Fruit fly (Drosophila melanogaster) whole organism, adult: ENCODE measurements around the gene CG5151.

Experiments
- CG11617 ChIP-seq: fragments of 200-800 bp; sonication (Bioruptor generic); optimal IDR thresholded peaks from 2 replicates; lab custom pipeline; 2017; ENCODE audit warnings: mild to moderate bottlenecking, missing biosample characterization, missing genetic modification reagents, missing genetic modification characterization
- CG12768 ChIP-seq: fragments of 200-800 bp; sonication (Bioruptor generic); optimal IDR thresholded peaks from 2 replicates; lab custom pipeline; 2017; ENCODE audit warnings: missing biosample characterization, missing genetic modification characterization, mild to moderate bottlenecking, moderate library complexity, missing genetic modification reagents
- CG14711 ChIP-seq: fragments of 200-800 bp; sonication (Bioruptor generic); optimal IDR thresholded peaks from 2 replicates; lab custom pipeline; 2018; ENCODE audit warnings: missing biosample characterization, mild to moderate bottlenecking, missing genetic modification characterization, moderate library complexity
- CG1620 ChIP-seq: fragments of 200-800 bp; sonication (Bioruptor generic); optimal IDR thresholded peaks from 2 replicates; lab custom pipeline; 2016; ENCODE audit warnings: missing biosample characterization, missing genetic modification characterization
- CG33017 ChIP-seq: fragments of 200-800 bp; sonication (Bioruptor generic); optimal IDR thresholded peaks from 2 replicates; lab custom pipeline; 2018; ENCODE audit warnings: missing biosample characterization, mild to moderate bottlenecking, missing genetic modification characterization, moderate library complexity
- CG5204 ChIP-seq: fragments of 200-800 bp; sonication (Bioruptor generic); optimal IDR thresholded peaks from 2 replicates; lab custom pipeline; 2016; ENCODE audit warnings: missing biosample characterization, missing genetic modification characterization
- CG7045 ChIP-seq: fragments of 200-800 bp; sonication (Bioruptor generic); optimal IDR thresholded peaks from 2 replicates; lab custom pipeline; 2017; ENCODE audit warnings: missing biosample characterization, mild to moderate bottlenecking, missing genetic modification characterization
- CG7101 ChIP-seq: fragments of 200-800 bp; sonication (Bioruptor generic); optimal IDR thresholded peaks from 2 replicates; lab custom pipeline; 2018; ENCODE audit warnings: missing biosample characterization, mild to moderate bottlenecking, missing genetic modification characterization, moderate library complexity
- Clk ChIP-seq: fragments of 200-800 bp; sonication (Bioruptor generic); optimal IDR thresholded peaks from 2 replicates; lab custom pipeline; 2017; ENCODE audit warnings: missing biosample characterization, missing genetic modification characterization
- Crg-1 ChIP-seq: fragments of 200-800 bp; sonication (Bioruptor generic); optimal IDR thresholded peaks from 2 replicates; lab custom pipeline; 2016; ENCODE audit warnings: missing biosample characterization, missing genetic modification characterization
- Hr96 ChIP-seq: fragments of 200-800 bp; sonication (Bioruptor generic); optimal IDR thresholded peaks from 2 replicates; lab custom pipeline; 2016; ENCODE audit warnings: missing biosample characterization, missing genetic modification characterization
- Mnt ChIP-seq: fragments of 200-800 bp; sonication (Bioruptor generic); optimal IDR thresholded peaks from 2 replicates; lab custom pipeline; 2016; ENCODE audit warnings: missing biosample characterization, mild to moderate bottlenecking, missing genetic modification characterization
- bab1 ChIP-seq: fragments of 200-800 bp; sonication (Bioruptor generic); optimal IDR thresholded peaks from 3 replicates; lab custom pipeline; 2019; ENCODE audit warnings: missing biosample characterization, mild to moderate bottlenecking, missing genetic modification characterization, moderate library complexity
- cic ChIP-seq: fragments of 200-800 bp; sonication (Bioruptor generic); optimal IDR thresholded peaks from 2 replicates; lab custom pipeline; 2017; ENCODE audit warnings: missing biosample characterization, mild to moderate bottlenecking, missing genetic modification characterization, moderate library complexity
- cnc ChIP-seq, 2 experiments: fragments of >200 bp; optimal IDR thresholded peaks; 2 replicates each; lab custom pipeline; 2017
- kay ChIP-seq: fragments of 200-800 bp; sonication (Bioruptor generic); peaks from one replicate; lab custom pipeline; 2016; ENCODE audit warnings: missing biosample characterization, missing genetic modification characterization, borderline replicate concordance
- ovo ChIP-seq: fragments of 200-800 bp; sonication (Bioruptor generic); optimal IDR thresholded peaks from 2 replicates; lab custom pipeline; 2016; ENCODE audit warnings: missing biosample characterization, missing genetic modification characterization
- pad ChIP-seq: fragments of 200-800 bp; sonication (Bioruptor generic); optimal IDR thresholded peaks from 3 replicates; lab custom pipeline; 2017; ENCODE audit warnings: missing biosample characterization, missing genetic modification characterization, mild to moderate bottlenecking, moderate library complexity, missing genetic modification reagents
- tj ChIP-seq: fragments of 200-800 bp; sonication (Bioruptor generic); optimal IDR thresholded peaks from 3 replicates; lab custom pipeline; 2017; ENCODE audit warnings: missing biosample characterization, mild to moderate bottlenecking, missing genetic modification characterization, moderate library complexity
- toe ChIP-seq: fragments of 200-800 bp; sonication (Bioruptor generic); optimal IDR thresholded peaks from 2 replicates; lab custom pipeline; 2016; ENCODE audit warnings: missing biosample characterization, missing genetic modification characterization

Gene CG5151

DNA sequence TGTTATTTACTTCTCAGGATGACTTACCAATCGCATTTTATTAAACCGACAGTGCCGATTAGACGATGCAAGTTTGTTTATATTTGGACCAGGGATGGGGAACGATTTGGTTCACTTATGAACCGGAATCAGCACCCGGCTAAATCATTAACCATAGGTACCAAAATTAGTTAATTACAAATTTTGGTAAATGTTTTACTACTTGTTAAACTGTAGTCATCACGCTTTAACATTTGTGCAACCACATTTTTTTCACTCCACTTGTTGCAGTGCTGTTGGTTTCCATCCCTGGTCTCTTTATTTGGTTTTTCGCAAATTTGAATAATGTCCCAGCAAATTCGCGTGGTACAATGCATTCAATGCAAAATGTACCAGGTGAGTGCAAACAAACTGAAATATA lies 59.0 kb downstream of the CG5151 start, which contains the start of the genes IntS9 and CG43295:
TSS of gene IntS9 (minus strand) at position 100 of the 400 bp plus-strand sequence.
TSS of gene CG43295 (plus strand) at position 325 of the 400 bp plus-strand sequence.
- TF ChIP-seq CG7045 (peak; percentile 45), pad (peak; percentile 52), CG7101 (tag; lab: Kevin White, UChicago) (peak; percentile 80), CG12768 (GFP tag; lab: Kevin White, UChicago) (peak; percentile 77), cic (GFP tag; lab: Kevin White, UChicago) (peak; percentile 7), kay (GFP tag; lab: Kevin White, UChicago) (no peak), cnc (optimal IDR thresholded peaks at IDR 0.05; lab: Kevin White, UChicago) (no peak), CG11617 (GFP tag; lab: Kevin White, UChicago) (peak; percentile 78), CG1620 (GFP tag; lab: Kevin White, UChicago) (peak; percentile 83), CG33017 (tag; lab: Kevin White, UChicago) (peak; percentile 76), CG5204 (GFP tag; lab: Kevin White, UChicago) (peak; percentile 83), Crg-1 (peak; percentile 64), Hr96 (GFP tag; lab: Kevin White, UChicago) (peak; percentile 86), bab1 (GFP tag; lab: Kevin White, UChicago) (peak; percentile 78), toe (GFP tag; lab: Kevin White, UChicago) (peak; percentile 85), Clk (GFP tag; lab: Kevin White, UChicago) (peak; percentile 47), ovo (GFP tag; lab: Kevin White, UChicago) (peak; percentile 71), tj (GFP tag; lab: Kevin White, UChicago) (peak; percentile 48), CG14711 (tag; lab: Kevin White, UChicago) (peak; percentile 78), Mnt (GFP tag; lab: Kevin White, UChicago) (peak; percentile 81)

- TF ChIP-seq bab1 (GFP tag; lab: Kevin White, UChicago) (no peak), kay (GFP tag; lab: Kevin White, UChicago) (no peak), Hr96 (GFP tag; lab: Kevin White, UChicago) (no peak), CG12768 (GFP tag; lab: Kevin White, UChicago) (no peak), Clk (GFP tag; lab: Kevin White, UChicago) (no peak), Mnt (GFP tag; lab: Kevin White, UChicago) (no peak), CG5204 (GFP tag; lab: Kevin White, UChicago) (no peak), CG1620 (GFP tag; lab: Kevin White, UChicago) (no peak), CG33017 (tag; lab: Kevin White, UChicago) (no peak), pad (no peak), ovo (GFP tag; lab: Kevin White, UChicago) (no peak), CG7045 (no peak)
Measured at dm6 chr3L:16100059-16100458, 64.4 kb downstream of the CG5151 start, which contains the start of gene IleRS-m. Gene IleRS-m, plus strand, starts transcription at chr3L:16100280.

- TF ChIP-seq Clk (GFP tag; lab: Kevin White, UChicago) (no peak), CG7101 (tag; lab: Kevin White, UChicago) (no peak), CG11617 (GFP tag; lab: Kevin White, UChicago) (no peak), cnc (optimal IDR thresholded peaks at IDR 0.05; lab: Kevin White, UChicago) (no peak), CG1620 (GFP tag; lab: Kevin White, UChicago) (no peak), Mnt (GFP tag; lab: Kevin White, UChicago) (no peak), ovo (GFP tag; lab: Kevin White, UChicago) (no peak), Crg-1 (no peak), CG5204 (GFP tag; lab: Kevin White, UChicago) (no peak), CG33017 (tag; lab: Kevin White, UChicago) (no peak), kay (GFP tag; lab: Kevin White, UChicago) (no peak), CG14711 (tag; lab: Kevin White, UChicago) (no peak), CG12768 (GFP tag; lab: Kevin White, UChicago) (no peak), tj (GFP tag; lab: Kevin White, UChicago) (no peak)
Measured at dm6 chr3L:16097393-16097884, 67.1 kb downstream of the CG5151 start, which contains the start of the genes CG13074 and ATPsynbetaL. Gene CG13074, minus strand, starts transcription at chr3L:16097493. Gene ATPsynbetaL, plus strand, starts transcription at chr3L:16097834.

- TF ChIP-seq tj (GFP tag; lab: Kevin White, UChicago) (peak; percentile 71), bab1 (GFP tag; lab: Kevin White, UChicago) (peak; percentile 51), ovo (GFP tag; lab: Kevin White, UChicago) (no peak), pad (no peak), Mnt (GFP tag; lab: Kevin White, UChicago) (peak; percentile 38), cic (GFP tag; lab: Kevin White, UChicago) (peak; percentile 32), CG12768 (GFP tag; lab: Kevin White, UChicago) (no peak), CG11617 (GFP tag; lab: Kevin White, UChicago) (no peak), Clk (GFP tag; lab: Kevin White, UChicago) (no peak), CG7101 (tag; lab: Kevin White, UChicago) (peak; percentile 43), Hr96 (GFP tag; lab: Kevin White, UChicago) (no peak), CG14711 (tag; lab: Kevin White, UChicago) (peak; percentile 31), kay (GFP tag; lab: Kevin White, UChicago) (no peak)
Measured at dm6 chr3L:16090330-16090803, 74.1 kb downstream of the CG5151 start, which contains the start of the genes CG5235 and ClC-c. Gene CG5235, minus strand, starts transcription at chr3L:16090392. Gene ClC-c, plus strand, starts transcription at chr3L:16090454.
